Worm (Caenorhabditis elegans): Measurements from ENCODE around the gene srv-30.

DNA sequence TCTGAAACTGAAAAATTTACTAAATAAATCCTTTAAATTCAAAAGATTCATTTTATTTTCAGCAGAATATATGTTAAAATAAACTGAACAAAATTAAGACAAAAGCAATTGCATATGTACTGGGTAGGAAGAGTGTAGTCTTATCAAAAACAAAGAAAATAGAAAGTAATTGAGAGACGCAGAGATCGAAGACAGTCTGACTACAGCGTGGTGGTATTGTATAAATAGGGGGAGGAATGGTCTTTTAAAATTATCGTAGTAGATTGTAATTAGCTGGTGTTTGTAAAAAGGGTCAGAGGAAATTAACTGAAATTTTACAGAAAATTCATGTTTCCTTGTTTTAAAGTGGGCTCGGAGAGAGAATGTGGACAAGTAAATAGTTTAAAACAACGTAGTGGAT, 20.8 kb downstream of the srv-30 start, which contains the start of gene acox-3:
- TF ChIP-seq T22C8.4 (GFP tag; IDR thresholded peaks at IDR 0.05) (no peak), ref-1 (GFP tag; conservative IDR thresholded peaks at IDR 0.05) (no peak), tab-1 (GFP tag; IDR thresholded peaks at IDR 0.05) (no peak), klf-2 (GFP tag; conservative IDR thresholded peaks at IDR 0.05) (no peak), ztf-23 (GFP tag; IDR thresholded peaks at IDR 0.05) (no peak), flt-1 (GFP tag; IDR thresholded peaks at IDR 0.05) (no peak), ztf-29 (GFP tag; IDR thresholded peaks at IDR 0.05) (no peak), cog-1 (tag; optimal IDR thresholded peaks at IDR 0.05) (no peak), med-1 (GFP tag; optimal IDR thresholded peaks at IDR 0.05; ENCODE audit: insufficient read depth) (no peak)
